Worm (Caenorhabditis elegans) whole organism, L3 larva: ENCODE measurements around the gene ets-9.

Source experiments
- R02D3.7 ChIP-seq: fragments of 150-350 bp; optimal IDR thresholded peaks from 2 replicates; lab custom pipeline; 2014; ENCODE audit warnings: missing biosample characterization, missing genetic modification characterization
- ZK546.5 ChIP-seq: sonication (generic microtip); optimal IDR thresholded peaks from 2 replicates; lab custom pipeline; 2017; ENCODE audit warnings: missing biosample characterization, missing genetic modification characterization
- aly-2 ChIP-seq: fragments of 150-350 bp; optimal IDR thresholded peaks from 2 replicates; lab custom pipeline; 2014; ENCODE audit warnings: missing biosample characterization, missing genetic modification characterization
- elt-1 ChIP-seq: fragments of 150-350 bp; optimal IDR thresholded peaks from 2 replicates; lab custom pipeline; 2014; ENCODE audit warnings: missing biosample characterization, missing genetic modification characterization
- fkh-10 ChIP-seq: sonication (generic microtip); optimal IDR thresholded peaks from 2 replicates; lab custom pipeline; 2017; ENCODE audit warnings: missing biosample characterization, missing genetic modification reagents, missing genetic modification characterization
- mdl-1 ChIP-seq: fragments of 150-350 bp; optimal IDR thresholded peaks from 2 replicates; lab custom pipeline; 2014; ENCODE audit warnings: missing biosample characterization, missing genetic modification characterization
- nhr-11 ChIP-seq: fragments of 150-350 bp; optimal IDR thresholded peaks from 2 replicates; lab custom pipeline; 2014; ENCODE audit warnings: missing biosample characterization, missing genetic modification characterization
- nhr-12 ChIP-seq: fragments of 150-350 bp; optimal IDR thresholded peaks from 2 replicates; lab custom pipeline; 2014; ENCODE audit warnings: missing biosample characterization, missing genetic modification characterization
- nhr-237 ChIP-seq: fragments of 150-350 bp; optimal IDR thresholded peaks from 2 replicates; lab custom pipeline; 2014; ENCODE audit warnings: missing biosample characterization, missing genetic modification characterization
- nhr-25 ChIP-seq: sonication (generic microtip); optimal IDR thresholded peaks from 2 replicates; lab custom pipeline; 2017; ENCODE audit warnings: missing biosample characterization, missing genetic modification characterization
- nhr-76 ChIP-seq: fragments of 150-350 bp; sonication (generic microtip); optimal IDR thresholded peaks from 5 replicates; lab custom pipeline; 2014; ENCODE audit warnings: missing biosample characterization, missing genetic modification characterization
- pqm-1 ChIP-seq: fragments of 150-350 bp; optimal IDR thresholded peaks from 2 replicates; lab custom pipeline; 2017; ENCODE audit warnings: missing biosample characterization, missing genetic modification characterization, inconsistent platforms
- skn-1 ChIP-seq: fragments of 150-350 bp; optimal IDR thresholded peaks from 2 replicates; lab custom pipeline; 2014; ENCODE audit warnings: missing biosample characterization, missing genetic modification characterization
- unc-39 ChIP-seq: sonication (generic microtip); optimal IDR thresholded peaks from 4 replicates; lab custom pipeline; 2017; ENCODE audit warnings: missing biosample characterization, missing genetic modification characterization

- TF ChIP-seq fkh-10 (GFP tag; lab: Kevin White, UChicago) (no peak), nhr-76 (tag; lab: Kevin White, UChicago) (no peak), ZK546.5 (tag; lab: Kevin White, UChicago) (no peak), nhr-12 (tag; lab: Kevin White, UChicago) (no peak), pqm-1 (tag; lab: Kevin White, UChicago) (no peak), nhr-11 (no peak), R02D3.7 (tag; lab: Kevin White, UChicago) (no peak), nhr-25 (no peak), mdl-1 (tag; lab: Kevin White, UChicago) (no peak), elt-1 (tag; lab: Kevin White, UChicago) (no peak), aly-2 (tag; lab: Kevin White, UChicago) (no peak), nhr-237 (tag; lab: Kevin White, UChicago) (no peak), skn-1 (tag; lab: Kevin White, UChicago) (no peak), unc-39 (tag; lab: Kevin White, UChicago) (no peak)
Observed at ce11 chrX:4297452-4297851, 17.9 kb downstream of the ets-9 start, which contains the start of gene paf-2.
